Worm (Caenorhabditis elegans): ENCODE data around the gene str-32.

Gene str-32

ce11 chrV:4841179-4841578 lies 40.1 kb downstream of the str-32 start, which contains the start of gene cwp-1:
cwp-1 (minus strand) TSS chrV:4841279.
- TF ChIP-seq nhr-77 (tag; optimal IDR thresholded peaks at IDR 0.05) (no peak), ama-1 (optimal IDR thresholded peaks at IDR 0.05) (no peak), nhr-25 (tag; optimal IDR thresholded peaks at IDR 0.05) (no peak), lin-15B (tag; optimal IDR thresholded peaks at IDR 0.05) (no peak), nhr-67 (tag; optimal IDR thresholded peaks at IDR 0.05) (no peak), fkh-10 (GFP tag; optimal IDR thresholded peaks at IDR 0.05) (no peak), lin-39 (tag; optimal IDR thresholded peaks at IDR 0.05) (no peak), jun-1 (tag; optimal IDR thresholded peaks at IDR 0.05) (no peak), ceh-16 (tag; optimal IDR thresholded peaks at IDR 0.05) (no peak), hmg-11 (tag; optimal IDR thresholded peaks at IDR 0.05) (no peak), nhr-11 (tag; optimal IDR thresholded peaks at IDR 0.05) (no peak), nhr-237 (tag; optimal IDR thresholded peaks at IDR 0.05) (no peak), ceh-82 (tag; optimal IDR thresholded peaks at IDR 0.05) (no peak), ztf-11 (tag; optimal IDR thresholded peaks at IDR 0.05) (no peak), ceh-9 (tag; optimal IDR thresholded peaks at IDR 0.05) (no peak), tbx-2 (tag; optimal IDR thresholded peaks at IDR 0.05) (no peak), ceh-28 (tag; optimal IDR thresholded peaks at IDR 0.05) (no peak)

ce11 chrV:4839913-4840312 lies 41.4 kb downstream of the str-32 start, which contains the start of gene nas-9:
nas-9 (minus strand) TSS chrV:4840013.
- TF ChIP-seq mdl-1 (tag; optimal IDR thresholded peaks at IDR 0.05) (no peak), fos-1 (tag; optimal IDR thresholded peaks at IDR 0.05) (no peak), nhr-76 (tag; optimal IDR thresholded peaks at IDR 0.05) (no peak), daf-12 (tag; optimal IDR thresholded peaks at IDR 0.05) (no peak), ZK546.5 (tag; optimal IDR thresholded peaks at IDR 0.05) (no peak), lin-15B (tag; optimal IDR thresholded peaks at IDR 0.05) (no peak), aly-2 (tag; optimal IDR thresholded peaks at IDR 0.05) (no peak), nhr-28 (tag; optimal IDR thresholded peaks at IDR 0.05) (no peak), nhr-12 (tag; optimal IDR thresholded peaks at IDR 0.05) (no peak), pha-4 (tag; optimal IDR thresholded peaks at IDR 0.05) (no peak), zag-1 (tag; optimal IDR thresholded peaks at IDR 0.05) (no peak), snpc-4 (tag; optimal IDR thresholded peaks at IDR 0.05) (no peak), ama-1 (optimal IDR thresholded peaks at IDR 0.05) (no peak), hmg-11 (tag; optimal IDR thresholded peaks at IDR 0.05) (no peak), nhr-11 (tag; optimal IDR thresholded peaks at IDR 0.05) (no peak), nfya-1 (tag; optimal IDR thresholded peaks at IDR 0.05; ENCODE audit: insufficient read depth) (no peak)

ce11 chrV:4834277-4834676 lies 47.0 kb downstream of the str-32 start, which contains the start of gene C37H5.14:
C37H5.14 (minus strand) TSS chrV:4834377.
- no peak for TF ChIP-seq elt-3 (tag; optimal IDR thresholded peaks at IDR 0.05)
- TF ChIP-seq lin-15B (tag; optimal IDR thresholded peaks at IDR 0.05), result no peak
- TF ChIP-seq mdl-1 (tag; optimal IDR thresholded peaks at IDR 0.05), result no peak
- no peak for TF ChIP-seq R02D3.7 (tag; optimal IDR thresholded peaks at IDR 0.05)
- TF ChIP-seq nhr-76 (tag; optimal IDR thresholded peaks at IDR 0.05), result no peak
- no peak for TF ChIP-seq elt-1 (tag; optimal IDR thresholded peaks at IDR 0.05)
- TF ChIP-seq unc-39 (tag; optimal IDR thresholded peaks at IDR 0.05), result no peak
- no peak for TF ChIP-seq nhr-28 (tag; optimal IDR thresholded peaks at IDR 0.05)
- TF ChIP-seq jun-1 (tag; optimal IDR thresholded peaks at IDR 0.05), result no peak
- TF ChIP-seq snpc-4 (tag; optimal IDR thresholded peaks at IDR 0.05), result no peak
- TF ChIP-seq elt-2 (tag; optimal IDR thresholded peaks at IDR 0.05), result no peak
- no peak for TF ChIP-seq unc-62 (GFP tag; optimal IDR thresholded peaks at IDR 0.05)
- TF ChIP-seq pha-4 (tag; optimal IDR thresholded peaks at IDR 0.05), result no peak
- TF ChIP-seq pqm-1 (tag; optimal IDR thresholded peaks at IDR 0.05), result no peak
- TF ChIP-seq fos-1 (tag; optimal IDR thresholded peaks at IDR 0.05), result no peak
